Fruit fly (Drosophila melanogaster): ENCODE measurements around the gene shps.

The shps gene

dm6 chr3R:24234162-24234529, 45.2 kb upstream of the shps start:
- no peak for TF ChIP-seq CG33017 (tag; optimal IDR thresholded peaks at IDR 0.05)
- TF ChIP-seq Clk (GFP tag; optimal IDR thresholded peaks at IDR 0.05) = no peak
- no peak for TF ChIP-seq pad (GFP tag; optimal IDR thresholded peaks at IDR 0.05)
- TF ChIP-seq Hr96 (GFP tag; optimal IDR thresholded peaks at IDR 0.05) = no peak
- TF ChIP-seq CG1620 (GFP tag; optimal IDR thresholded peaks at IDR 0.05) = no peak
- TF ChIP-seq CG7101 (tag; optimal IDR thresholded peaks at IDR 0.05) = no peak
- TF ChIP-seq bab1 (GFP tag; optimal IDR thresholded peaks at IDR 0.05) = no peak
- no peak for TF ChIP-seq Mnt (GFP tag; optimal IDR thresholded peaks at IDR 0.05)
- TF ChIP-seq kay (GFP tag; ENCODE audit: borderline replicate concordance) = no peak
- no peak for TF ChIP-seq toe (GFP tag; optimal IDR thresholded peaks at IDR 0.05)

- no peak for TF ChIP-seq CG11617 (GFP tag; optimal IDR thresholded peaks at IDR 0.05)
- no peak for TF ChIP-seq Hr96 (GFP tag; optimal IDR thresholded peaks at IDR 0.05)
- TF ChIP-seq CG12768 (GFP tag; optimal IDR thresholded peaks at IDR 0.05) = no peak
- TF ChIP-seq CG1620 (GFP tag; optimal IDR thresholded peaks at IDR 0.05) = no peak
- TF ChIP-seq cic (GFP tag; optimal IDR thresholded peaks at IDR 0.05) = no peak
- TF ChIP-seq toe (GFP tag; optimal IDR thresholded peaks at IDR 0.05) = no peak
- no peak for TF ChIP-seq tj (GFP tag; optimal IDR thresholded peaks at IDR 0.05)
- TF ChIP-seq Clk (GFP tag; optimal IDR thresholded peaks at IDR 0.05) = no peak
- TF ChIP-seq kay (GFP tag; ENCODE audit: borderline replicate concordance) = no peak
- no peak for TF ChIP-seq Mnt (GFP tag; optimal IDR thresholded peaks at IDR 0.05)
- no peak for TF ChIP-seq CG7101 (tag; optimal IDR thresholded peaks at IDR 0.05)
- TF ChIP-seq pad (GFP tag; optimal IDR thresholded peaks at IDR 0.05) = no peak
- TF ChIP-seq bab1 (GFP tag; optimal IDR thresholded peaks at IDR 0.05) = no peak
- TF ChIP-seq CG33017 (tag; optimal IDR thresholded peaks at IDR 0.05) = no peak
- TF ChIP-seq Crg-1 (GFP tag; optimal IDR thresholded peaks at IDR 0.05) = no peak
- TF ChIP-seq CG5204 (GFP tag; optimal IDR thresholded peaks at IDR 0.05) = no peak
- TF ChIP-seq cnc (optimal IDR thresholded peaks at IDR 0.05) = no peak
- no peak for TF ChIP-seq CG7045 (GFP tag; optimal IDR thresholded peaks at IDR 0.05)
- TF ChIP-seq CG14711 (tag; optimal IDR thresholded peaks at IDR 0.05) = no peak
Measured at dm6 chr3R:24234721-24235120, 44.7 kb upstream of the shps start.

dm6 chr3R:24252494-24252893, 26.9 kb upstream of the shps start, which contains the start of gene beta-PheRS:
Gene beta-PheRS (minus strand): TSS chr3R:24252679.
- TF ChIP-seq CG7045 (GFP tag; optimal IDR thresholded peaks at IDR 0.05) (no peak), Clk (GFP tag; optimal IDR thresholded peaks at IDR 0.05) (peak; percentile 36), pad (GFP tag; optimal IDR thresholded peaks at IDR 0.05) (peak; percentile 57), kay (GFP tag; ENCODE audit: borderline replicate concordance) (no peak), CG5204 (GFP tag; optimal IDR thresholded peaks at IDR 0.05) (no peak), CG11617 (GFP tag; optimal IDR thresholded peaks at IDR 0.05) (peak; percentile 40), Hr96 (GFP tag; optimal IDR thresholded peaks at IDR 0.05) (no peak), ovo (GFP tag; optimal IDR thresholded peaks at IDR 0.05) (peak; percentile 33), CG12768 (GFP tag; optimal IDR thresholded peaks at IDR 0.05) (peak; percentile 27), CG14711 (tag; optimal IDR thresholded peaks at IDR 0.05) (peak; percentile 76), CG33017 (tag; optimal IDR thresholded peaks at IDR 0.05) (no peak), bab1 (GFP tag; optimal IDR thresholded peaks at IDR 0.05) (peak; percentile 73), CG7101 (tag; optimal IDR thresholded peaks at IDR 0.05) (peak; percentile 61), cnc (optimal IDR thresholded peaks at IDR 0.05) (no peak), cic (GFP tag; optimal IDR thresholded peaks at IDR 0.05) (peak; percentile 40), tj (GFP tag; optimal IDR thresholded peaks at IDR 0.05) (peak; percentile 35), toe (GFP tag; optimal IDR thresholded peaks at IDR 0.05) (no peak), Crg-1 (GFP tag; optimal IDR thresholded peaks at IDR 0.05) (peak; percentile 50), CG1620 (GFP tag; optimal IDR thresholded peaks at IDR 0.05) (peak; percentile 76), Mnt (GFP tag; optimal IDR thresholded peaks at IDR 0.05) (peak; percentile 82)

- no peak for TF ChIP-seq CG1620 (GFP tag; optimal IDR thresholded peaks at IDR 0.05)
- no peak for TF ChIP-seq pad (GFP tag; optimal IDR thresholded peaks at IDR 0.05)
- no peak for TF ChIP-seq kay (GFP tag; ENCODE audit: borderline replicate concordance)
- TF ChIP-seq CG7101 (tag; optimal IDR thresholded peaks at IDR 0.05) = no peak
- no peak for TF ChIP-seq tj (GFP tag; optimal IDR thresholded peaks at IDR 0.05)
- TF ChIP-seq Mnt (GFP tag; optimal IDR thresholded peaks at IDR 0.05) = no peak
- no peak for TF ChIP-seq bab1 (GFP tag; optimal IDR thresholded peaks at IDR 0.05)
- no peak for TF ChIP-seq Crg-1 (GFP tag; optimal IDR thresholded peaks at IDR 0.05)
- no peak for TF ChIP-seq CG11617 (GFP tag; optimal IDR thresholded peaks at IDR 0.05)
- TF ChIP-seq CG14711 (tag; optimal IDR thresholded peaks at IDR 0.05) = no peak
- TF ChIP-seq CG5204 (GFP tag; optimal IDR thresholded peaks at IDR 0.05) = no peak
- no peak for TF ChIP-seq Hr96 (GFP tag; optimal IDR thresholded peaks at IDR 0.05)
- no peak for TF ChIP-seq CG33017 (tag; optimal IDR thresholded peaks at IDR 0.05)
- TF ChIP-seq Clk (GFP tag; optimal IDR thresholded peaks at IDR 0.05) = no peak
- no peak for TF ChIP-seq cnc (optimal IDR thresholded peaks at IDR 0.05)
- TF ChIP-seq ovo (GFP tag; optimal IDR thresholded peaks at IDR 0.05) = no peak
- TF ChIP-seq CG12768 (GFP tag; optimal IDR thresholded peaks at IDR 0.05) = no peak
- no peak for TF ChIP-seq CG7045 (GFP tag; optimal IDR thresholded peaks at IDR 0.05)
- no peak for TF ChIP-seq toe (GFP tag; optimal IDR thresholded peaks at IDR 0.05)
- no peak for TF ChIP-seq cic (GFP tag; optimal IDR thresholded peaks at IDR 0.05)
Measured at dm6 chr3R:24258333-24258732, 21.0 kb upstream of the shps start.

dm6 chr3R:24259278-24260040, 19.9 kb upstream of the shps start:
- TF ChIP-seq ovo (GFP tag; optimal IDR thresholded peaks at IDR 0.05) (peak; percentile 53), CG1620 (GFP tag; optimal IDR thresholded peaks at IDR 0.05) (peak; percentile 62), cic (GFP tag; optimal IDR thresholded peaks at IDR 0.05) (peak; percentile 55), Clk (GFP tag; optimal IDR thresholded peaks at IDR 0.05) (peak; percentile 94), Mnt (GFP tag; optimal IDR thresholded peaks at IDR 0.05) (peak; percentile 69), kay (GFP tag; ENCODE audit: borderline replicate concordance) (peak; percentile 84), CG11617 (GFP tag; optimal IDR thresholded peaks at IDR 0.05) (peak; percentile 89), tj (GFP tag; optimal IDR thresholded peaks at IDR 0.05) (peak; percentile 74), CG14711 (tag; optimal IDR thresholded peaks at IDR 0.05) (peak; percentile 93), cnc (optimal IDR thresholded peaks at IDR 0.05) (no peak), CG7045 (GFP tag; optimal IDR thresholded peaks at IDR 0.05) (peak; percentile 94), CG7101 (tag; optimal IDR thresholded peaks at IDR 0.05) (peak; percentile 97), CG33017 (tag; optimal IDR thresholded peaks at IDR 0.05) (peak; percentile 97), CG12768 (GFP tag; optimal IDR thresholded peaks at IDR 0.05) (peak; percentile 95), CG5204 (GFP tag; optimal IDR thresholded peaks at IDR 0.05) (peak; percentile 91), Hr96 (GFP tag; optimal IDR thresholded peaks at IDR 0.05) (peak; percentile 91), pad (GFP tag; optimal IDR thresholded peaks at IDR 0.05) (no peak), toe (GFP tag; optimal IDR thresholded peaks at IDR 0.05) (peak; percentile 83), bab1 (GFP tag; optimal IDR thresholded peaks at IDR 0.05) (peak; percentile 94), Crg-1 (GFP tag; optimal IDR thresholded peaks at IDR 0.05) (peak; percentile 80)

All from whole organism, adult.